Worm (Caenorhabditis elegans) whole organism, late embryonic: ENCODE data around the gene rom-1.
A peak's percentile ranks its signal among the peaks of the same experiment; 100 is the strongest.

Source experiments
- C08G9.2 ChIP-seq: sonication (generic microtip); optimal IDR thresholded peaks from 2 replicates; lab custom pipeline; 2016; ENCODE audit warnings: mild to moderate bottlenecking, missing genetic modification characterization, moderate library complexity, missing compliant biosample characterization
- T23F11.4 ChIP-seq: fragments of 200-800 bp; sonication (Bioruptor generic); optimal IDR thresholded peaks from 2 replicates; lab custom pipeline; 2018; ENCODE audit warnings: mild to moderate bottlenecking, missing genetic modification characterization, missing compliant biosample characterization
- ceh-14 ChIP-seq: sonication (generic microtip); optimal IDR thresholded peaks from 2 replicates; lab custom pipeline; 2016; ENCODE audit warnings: missing genotype, missing genetic modification characterization, missing compliant biosample characterization
- ceh-19 ChIP-seq: fragments of 200-800 bp; sonication (Bioruptor generic); optimal IDR thresholded peaks from 2 replicates; lab custom pipeline; 2018; ENCODE audit warnings: mild to moderate bottlenecking, missing genetic modification characterization, missing compliant biosample characterization
- ceh-2 ChIP-seq: sonication (generic microtip); optimal IDR thresholded peaks from 2 replicates; lab custom pipeline; 2016; ENCODE audit warnings: missing genotype, missing genetic modification characterization, missing compliant biosample characterization
- ceh-22 ChIP-seq: sonication (generic microtip); optimal IDR thresholded peaks from 2 replicates; lab custom pipeline; 2017; ENCODE audit warnings: missing biosample characterization, missing genetic modification characterization
- ceh-24 ChIP-seq: sonication (generic microtip); optimal IDR thresholded peaks from 2 replicates; lab custom pipeline; 2016; ENCODE audit warnings: mild to moderate bottlenecking, missing genetic modification characterization, missing compliant biosample characterization
- ceh-30 ChIP-seq: fragments of 150-350 bp; optimal IDR thresholded peaks from 2 replicates; lab custom pipeline; 2014; ENCODE audit warnings: missing biosample characterization, missing genetic modification characterization
- ceh-31 ChIP-seq: sonication (generic microtip); optimal IDR thresholded peaks from 2 replicates; lab custom pipeline; 2016; ENCODE audit warnings: missing genetic modification characterization, missing compliant biosample characterization
- ceh-34 ChIP-seq: sonication (generic microtip); optimal IDR thresholded peaks from 2 replicates; lab custom pipeline; 2016; ENCODE audit warnings: mild to moderate bottlenecking, missing genetic modification characterization, missing compliant biosample characterization
- ceh-45 ChIP-seq: fragments of 200-800 bp; sonication (Bioruptor generic); IDR thresholded peaks from 2 replicates; pipeline ENCODE4 v1.3.6; 2022; ENCODE audit warnings: missing genetic modification reagents, missing genetic modification characterization, missing compliant biosample characterization
- ceh-48 ChIP-seq: sonication (generic microtip); optimal IDR thresholded peaks from 2 replicates; lab custom pipeline; 2016; ENCODE audit warnings: missing genetic modification characterization, inconsistent platforms, missing compliant biosample characterization
- ceh-6 ChIP-seq: fragments of 200-800 bp; sonication (Bioruptor generic); optimal IDR thresholded peaks from 2 replicates; lab custom pipeline; 2018; ENCODE audit warnings: mild to moderate bottlenecking, missing genetic modification characterization, missing compliant biosample characterization
- dve-1 ChIP-seq: sonication (generic microtip); optimal IDR thresholded peaks from 2 replicates; lab custom pipeline; 2017; ENCODE audit warnings: antibody characterized with exemption, mild to moderate bottlenecking, missing genetic modification characterization, missing compliant biosample characterization
- elt-2 ChIP-seq: sonication (generic microtip); optimal IDR thresholded peaks from 2 replicates; lab custom pipeline; 2016; ENCODE audit warnings: missing genetic modification reagents, missing genetic modification characterization, missing compliant biosample characterization
- eyg-1 ChIP-seq: sonication (generic microtip); optimal IDR thresholded peaks from 2 replicates; lab custom pipeline; 2016; ENCODE audit warnings: missing genotype, missing genetic modification characterization, missing compliant biosample characterization
- fax-1 ChIP-seq: sonication (generic microtip); optimal IDR thresholded peaks from 2 replicates; lab custom pipeline; 2016; ENCODE audit warnings: missing genotype, missing genetic modification characterization, missing compliant biosample characterization
- fkh-10 ChIP-seq: fragments of 150-350 bp; optimal IDR thresholded peaks from 2 replicates; lab custom pipeline; 2014; ENCODE audit warnings: missing biosample characterization, missing genetic modification reagents, missing genetic modification characterization
- gmeb-2 ChIP-seq: sonication (generic microtip); optimal IDR thresholded peaks from 2 replicates; lab custom pipeline; 2016; ENCODE audit warnings: missing genetic modification characterization, inconsistent platforms, missing compliant biosample characterization
- hlh-15 ChIP-seq: sonication (generic microtip); optimal IDR thresholded peaks from 2 replicates; lab custom pipeline; 2016; ENCODE audit warnings: missing genetic modification characterization, missing compliant biosample characterization
- hlh-30 ChIP-seq: sonication (generic microtip); optimal IDR thresholded peaks from 2 replicates; lab custom pipeline; 2017; ENCODE audit warnings: antibody characterized with exemption, missing genetic modification characterization, missing compliant biosample characterization; ENCODE audit not compliant: insufficient read depth
- hlh-6 ChIP-seq: sonication (generic microtip); optimal IDR thresholded peaks from 2 replicates; lab custom pipeline; 2016; ENCODE audit warnings: missing genotype, missing genetic modification characterization, missing compliant biosample characterization
- hlh-8 ChIP-seq: sonication (generic microtip); optimal IDR thresholded peaks from 2 replicates; lab custom pipeline; 2016; ENCODE audit warnings: missing genotype, missing genetic modification characterization, missing compliant biosample characterization
- lim-6 ChIP-seq: sonication (generic microtip); optimal IDR thresholded peaks from 2 replicates; lab custom pipeline; 2016; ENCODE audit warnings: missing genetic modification characterization, missing compliant biosample characterization
- lin-11 ChIP-seq: fragments of 200-800 bp; sonication (Bioruptor generic); optimal IDR thresholded peaks from 2 replicates; lab custom pipeline; 2018; ENCODE audit warnings: mild to moderate bottlenecking, missing genetic modification characterization, missing compliant biosample characterization
- mec-3 ChIP-seq: sonication (generic microtip); optimal IDR thresholded peaks from 2 replicates; lab custom pipeline; 2016; ENCODE audit warnings: borderline replicate concordance, missing genetic modification characterization, missing compliant biosample characterization
- nfya-1 ChIP-seq: sonication (generic microtip); optimal IDR thresholded peaks from 2 replicates; lab custom pipeline; 2017; ENCODE audit warnings: missing genetic modification characterization, mild to moderate bottlenecking, missing compliant biosample characterization, antibody characterized with exemption, moderate library complexity
- nhr-11 ChIP-seq: fragments of 150-350 bp; optimal IDR thresholded peaks from 2 replicates; lab custom pipeline; 2014; ENCODE audit warnings: missing biosample characterization, missing genetic modification characterization
- npax-4 ChIP-seq: sonication (generic microtip); optimal IDR thresholded peaks from 2 replicates; lab custom pipeline; 2016; ENCODE audit warnings: missing genetic modification characterization, missing compliant biosample characterization
- odd-2 ChIP-seq: sonication (generic microtip); optimal IDR thresholded peaks from 2 replicates; lab custom pipeline; 2017; ENCODE audit warnings: antibody characterized with exemption, mild to moderate bottlenecking, missing genetic modification characterization, missing compliant biosample characterization
- pax-1 ChIP-seq: fragments of 150-350 bp; optimal IDR thresholded peaks from 2 replicates; lab custom pipeline; 2014; ENCODE audit warnings: missing biosample characterization, missing genetic modification characterization
- pha-2 ChIP-seq: sonication (generic microtip); optimal IDR thresholded peaks from 2 replicates; lab custom pipeline; 2017; ENCODE audit warnings: mild to moderate bottlenecking, missing genetic modification characterization, missing compliant biosample characterization
- ref-2 ChIP-seq: sonication (generic microtip); optimal IDR thresholded peaks from 2 replicates; lab custom pipeline; 2016; ENCODE audit warnings: missing genetic modification characterization, missing compliant biosample characterization
- rnt-1 ChIP-seq: sonication (generic microtip); optimal IDR thresholded peaks from 2 replicates; lab custom pipeline; 2016; ENCODE audit warnings: missing genetic modification characterization, missing compliant biosample characterization
- sdc-2 ChIP-seq: sonication (generic microtip); optimal IDR thresholded peaks from 2 replicates; lab custom pipeline; 2016; ENCODE audit warnings: missing genotype, missing genetic modification characterization, missing compliant biosample characterization
- sox-2 ChIP-seq: fragments of 200-800 bp; sonication (Bioruptor generic); IDR thresholded peaks from 2 replicates; pipeline ENCODE4 v1.3.6; 2022; ENCODE audit warnings: missing genetic modification reagents, missing genetic modification characterization, missing compliant biosample characterization
- sox-4 ChIP-seq: sonication (generic microtip); optimal IDR thresholded peaks from 2 replicates; lab custom pipeline; 2017; ENCODE audit warnings: mild to moderate bottlenecking, missing genetic modification characterization, inconsistent platforms, missing compliant biosample characterization
- tbx-2 ChIP-seq: sonication (generic microtip); optimal IDR thresholded peaks from 2 replicates; lab custom pipeline; 2016; ENCODE audit warnings: missing genetic modification characterization, missing compliant biosample characterization
- ttx-3 ChIP-seq: sonication (generic microtip); optimal IDR thresholded peaks from 2 replicates; lab custom pipeline; 2016; ENCODE audit warnings: missing genetic modification reagents, missing genetic modification characterization, missing compliant biosample characterization
- unc-55 ChIP-seq: sonication (generic microtip); optimal IDR thresholded peaks from 2 replicates; lab custom pipeline; 2017; ENCODE audit warnings: missing biosample characterization, missing genetic modification reagents, missing genetic modification characterization
- unc-86 ChIP-seq: sonication (generic microtip); optimal IDR thresholded peaks from 2 replicates; lab custom pipeline; 2016; ENCODE audit warnings: missing genetic modification characterization, missing compliant biosample characterization

Gene rom-1

ce11 chrIII:4899728-4900127 is 7.3 kb upstream of the rom-1 start (continued):
- TF ChIP-seq ceh-14 (tag; lab: Kevin White, UChicago), result peak; percentile 88
- peak; percentile 98 for TF ChIP-seq ceh-31 (tag; lab: Kevin White, UChicago)
- TF ChIP-seq ceh-6 (GFP tag; lab: Kevin White, UChicago), result peak; percentile 53
- TF ChIP-seq ref-2 (tag; lab: Kevin White, UChicago), result peak; percentile 96
- TF ChIP-seq ceh-34 (tag; lab: Kevin White, UChicago), result peak; percentile 95
- no peak for TF ChIP-seq ttx-3 (tag; lab: Kevin White, UChicago)
- TF ChIP-seq fkh-10, result peak; percentile 72
- TF ChIP-seq sox-4, result no peak
- no peak; the same call in 1 of the 2 replicates for TF ChIP-seq sox-2 (GFP tag; lab: Robert Waterston, UW)
- TF ChIP-seq elt-2 (tag; lab: Kevin White, UChicago), result peak; percentile 70
- peak; percentile 60 for TF ChIP-seq C08G9.2 (tag; lab: Kevin White, UChicago)
- TF ChIP-seq ceh-48 (tag; lab: Kevin White, UChicago), result peak; percentile 23
- TF ChIP-seq hlh-8, result peak; percentile 40
- peak; percentile 70 for TF ChIP-seq ceh-2
- peak; percentile 94 for TF ChIP-seq unc-55 (GFP tag; lab: Kevin White, UChicago)
- no peak for TF ChIP-seq mec-3 (tag; lab: Kevin White, UChicago)

ce11 chrIII:4900260-4900659 is 6.7 kb upstream of the rom-1 start, which contains the start of gene tag-340:
TSS of gene tag-340 (plus strand) at chrIII:4900508.
- TF ChIP-seq T23F11.4 (no peak), gmeb-2 (tag; lab: Kevin White, UChicago) (no peak), dve-1 (tag; lab: Kevin White, UChicago) (no peak), odd-2 (tag; lab: Kevin White, UChicago) (no peak), ceh-14 (tag; lab: Kevin White, UChicago) (no peak), ceh-48 (tag; lab: Kevin White, UChicago) (no peak), nfya-1 (tag; lab: Kevin White, UChicago) (no peak), unc-86 (tag; lab: Kevin White, UChicago) (no peak), rnt-1 (no peak), lim-6 (tag; lab: Kevin White, UChicago) (no peak), pha-2 (tag; lab: Kevin White, UChicago) (no peak), ceh-24 (tag; lab: Kevin White, UChicago) (no peak), hlh-30 (tag; lab: Kevin White, UChicago) (no peak)

ce11 chrIII:4903784-4904183 is 3.2 kb upstream of the rom-1 start, which contains the start of gene kbp-2:
TSS of gene kbp-2 (minus strand) at chrIII:4903884.
- TF ChIP-seq eyg-1, result no peak
- no peak for TF ChIP-seq ceh-45 (GFP tag; lab: Robert Waterston, UW)
- no peak for TF ChIP-seq lin-11 (tag; lab: Kevin White, UChicago)
- no peak for TF ChIP-seq elt-2 (tag; lab: Kevin White, UChicago)
- no peak for TF ChIP-seq ttx-3 (tag; lab: Kevin White, UChicago)
- TF ChIP-seq npax-4, result no peak
- TF ChIP-seq ceh-2, result no peak
- no peak for TF ChIP-seq sdc-2
- TF ChIP-seq pax-1, result no peak
- no peak for TF ChIP-seq hlh-6 (tag; lab: Kevin White, UChicago)
- TF ChIP-seq tbx-2 (tag; lab: Kevin White, UChicago), result no peak
- TF ChIP-seq ceh-19 (GFP tag; lab: Kevin White, UChicago), result no peak
- no peak for TF ChIP-seq ceh-22
- no peak for TF ChIP-seq hlh-15
- TF ChIP-seq C08G9.2 (tag; lab: Kevin White, UChicago), result no peak
- TF ChIP-seq fax-1, result no peak
- TF ChIP-seq ceh-31 (tag; lab: Kevin White, UChicago), result no peak
- TF ChIP-seq ceh-30, result no peak
- no peak for TF ChIP-seq nhr-11 (tag; lab: Kevin White, UChicago)
- TF ChIP-seq, all 69 proteins: peak for 0
